Fruit fly (Drosophila melanogaster) whole organism, embryonic: Measurements from ENCODE around the gene mRpS11.

ENCODE experiments used
- Aef1 ChIP-seq: fragments of 200-800 bp; sonication (Bioruptor generic); IDR thresholded peaks from 3 replicates; pipeline ENCODE4 v1.3.6; 2022; ENCODE audit warnings: missing biosample characterization, missing genetic modification characterization
- Atf3 ChIP-seq: fragments of 200-800 bp; sonication (Bioruptor generic); optimal IDR thresholded peaks from 3 replicates; lab custom pipeline; 2016; ENCODE audit warnings: missing biosample characterization, missing genetic modification characterization
- Bdp1 ChIP-seq: fragments of 200-800 bp; sonication (Bioruptor generic); optimal IDR thresholded peaks from 3 replicates; lab custom pipeline; 2016; ENCODE audit warnings: missing biosample characterization, missing genetic modification characterization
- Bgb ChIP-seq: fragments of 200-800 bp; sonication (Bioruptor generic); IDR thresholded peaks from 2 replicates; pipeline ENCODE4 v1.3.6; 2022; ENCODE audit warnings: missing biosample characterization, missing genetic modification characterization; ENCODE audit not compliant: partially characterized antibody
- CG12155 ChIP-seq: fragments of 200-800 bp; sonication (Bioruptor generic); optimal IDR thresholded peaks from 3 replicates; lab custom pipeline; 2016; ENCODE audit warnings: missing biosample characterization, missing genetic modification characterization
- CG12219 ChIP-seq: fragments of 200-800 bp; sonication (Bioruptor generic); optimal IDR thresholded peaks from 3 replicates; lab custom pipeline; 2018; ENCODE audit warnings: missing biosample characterization, mild to moderate bottlenecking, missing genetic modification characterization
- CG12744 ChIP-seq: fragments of 200-800 bp; sonication (Bioruptor generic); optimal IDR thresholded peaks from 2 replicates; lab custom pipeline; 2016; ENCODE audit warnings: missing biosample characterization, missing genetic modification characterization
- CG14860 ChIP-seq: fragments of 200-800 bp; sonication (Bioruptor generic); IDR thresholded peaks from 3 replicates; pipeline ENCODE4 v1.3.6; 2022; ENCODE audit warnings: missing biosample characterization, missing genetic modification characterization; ENCODE audit not compliant: partially characterized antibody
- CG15269 ChIP-seq: fragments of 200-800 bp; sonication (Bioruptor generic); optimal IDR thresholded peaks from 2 replicates; lab custom pipeline; 2018; ENCODE audit warnings: missing biosample characterization, mild to moderate bottlenecking, missing genetic modification characterization, moderate library complexity
- CG18476 ChIP-seq: fragments of 200-800 bp; sonication (Bioruptor generic); optimal IDR thresholded peaks from 2 replicates; lab custom pipeline; 2016; ENCODE audit warnings: missing biosample characterization, mild to moderate bottlenecking, missing genetic modification characterization
- CG2129 ChIP-seq: fragments of 200-800 bp; sonication (Bioruptor generic); IDR thresholded peaks from 2 replicates; pipeline ENCODE4 v1.3.6; 2022; ENCODE audit warnings: missing biosample characterization, missing genetic modification characterization; ENCODE audit not compliant: partially characterized antibody
- CG4730 ChIP-seq: fragments of 200-800 bp; sonication (Bioruptor generic); IDR thresholded peaks from 2 replicates; pipeline ENCODE4 v1.3.6; 2022; ENCODE audit warnings: missing biosample characterization, missing genetic modification characterization
- CG6765 ChIP-seq: fragments of 200-800 bp; sonication (Bioruptor generic); optimal IDR thresholded peaks from 3 replicates; lab custom pipeline; 2017; ENCODE audit warnings: missing biosample characterization, mild to moderate bottlenecking, missing genetic modification characterization
- CG7372 ChIP-seq: fragments of 200-800 bp; sonication (Bioruptor generic); IDR thresholded peaks from 2 replicates; pipeline ENCODE4 v1.3.6; 2022; ENCODE audit warnings: missing biosample characterization, missing genetic modification characterization
- Doc2 ChIP-seq: fragments of 200-800 bp; sonication (Bioruptor generic); IDR thresholded peaks from 2 replicates; pipeline ENCODE4 v1.3.6; 2022; ENCODE audit warnings: missing biosample characterization, missing genetic modification characterization
- Fer1 ChIP-seq: fragments of 200-800 bp; sonication (Bioruptor generic); optimal IDR thresholded peaks from 2 replicates; lab custom pipeline; 2017; ENCODE audit warnings: missing biosample characterization, mild to moderate bottlenecking, missing genetic modification characterization
- H2.0 ChIP-seq: fragments of 200-800 bp; sonication (Bioruptor generic); IDR thresholded peaks from 2 replicates; pipeline ENCODE4 v1.3.6; 2022; ENCODE audit warnings: missing biosample characterization, missing genetic modification characterization
- Hey ChIP-seq: fragments of 200-800 bp; sonication (Bioruptor generic); optimal IDR thresholded peaks from 3 replicates; lab custom pipeline; 2018; ENCODE audit warnings: missing biosample characterization, mild to moderate bottlenecking, missing genetic modification characterization
- Hr3 ChIP-seq: fragments of 200-800 bp; sonication (Bioruptor generic); optimal IDR thresholded peaks from 3 replicates; lab custom pipeline; 2016; ENCODE audit warnings: missing biosample characterization, missing genetic modification characterization
- Nf-YC ChIP-seq: fragments of 200-800 bp; optimal IDR thresholded peaks from 3 replicates; lab custom pipeline; 2019; ENCODE audit warnings: missing biosample characterization, mild to moderate bottlenecking, missing genetic modification characterization, moderate library complexity
- Scr ChIP-seq: fragments of 200-800 bp; sonication (Bioruptor generic); IDR thresholded peaks from 2 replicates; pipeline ENCODE4 v1.3.6; 2022; ENCODE audit warnings: missing biosample characterization, missing genetic modification characterization; ENCODE audit not compliant: partially characterized antibody
- Six4 ChIP-seq: fragments of 200-800 bp; sonication (Bioruptor generic); optimal IDR thresholded peaks from 2 replicates; lab custom pipeline; 2016; ENCODE audit warnings: missing biosample characterization, missing genetic modification characterization
- bowl ChIP-seq: fragments of 200-800 bp; sonication (Bioruptor generic); IDR thresholded peaks from 2 replicates; pipeline ENCODE4 v1.3.6; 2022; ENCODE audit warnings: missing biosample characterization, missing genetic modification characterization
- bsh ChIP-seq, 2 experiments: fragments of 200-800 bp; sonication (Bioruptor generic); optimal IDR thresholded peaks; 2 replicates each; lab custom pipeline; 2017 to 2018; ENCODE audit warnings: mild to moderate bottlenecking in 2 of 2, missing biosample characterization in 2 of 2, missing genetic modification characterization in 2 of 2, moderate library complexity in 1 of 2
- cg ChIP-seq: fragments of 200-800 bp; sonication (Bioruptor generic); optimal IDR thresholded peaks from 3 replicates; lab custom pipeline; 2019; ENCODE audit warnings: missing biosample characterization, mild to moderate bottlenecking, missing genetic modification characterization, moderate library complexity
- chif ChIP-seq, 2 experiments: fragments of 200-800 bp; sonication (Bioruptor generic); optimal IDR thresholded peaks; 3 replicates each; lab custom pipeline; 2016; ENCODE audit warnings: missing biosample characterization in 2 of 2, missing genetic modification characterization in 2 of 2
- crc ChIP-seq: fragments of 200-800 bp; sonication (Bioruptor generic); optimal IDR thresholded peaks from 2 replicates; lab custom pipeline; 2016; ENCODE audit warnings: missing biosample characterization, missing genetic modification characterization
- crp ChIP-seq, 2 experiments: fragments of 200-800 bp; sonication (Bioruptor generic); optimal IDR thresholded peaks; 2 replicates in 1 of 2; 3 replicates in 1 of 2; lab custom pipeline; 2017; ENCODE audit warnings: missing biosample characterization in 2 of 2, missing genetic modification characterization in 2 of 2, mild to moderate bottlenecking in 1 of 2, moderate library complexity in 1 of 2
- dimm ChIP-seq: fragments of 200-800 bp; sonication (Bioruptor generic); IDR thresholded peaks from 2 replicates; pipeline ENCODE4 v1.3.6; 2022; ENCODE audit warnings: missing biosample characterization, missing genetic modification characterization
- dm ChIP-seq: fragments of 200-800 bp; sonication (Bioruptor generic); optimal IDR thresholded peaks from 3 replicates; lab custom pipeline; 2016; ENCODE audit warnings: missing biosample characterization, missing genetic modification characterization
- ewg ChIP-seq: fragments of 200-800 bp; sonication (Bioruptor generic); optimal IDR thresholded peaks from 3 replicates; lab custom pipeline; 2017; ENCODE audit warnings: mild to moderate bottlenecking, missing biosample characterization, missing genetic modification reagents, missing genetic modification characterization
- eyg ChIP-seq: fragments of 200-800 bp; sonication (Bioruptor generic); optimal IDR thresholded peaks from 3 replicates; lab custom pipeline; 2016; ENCODE audit warnings: missing biosample characterization, missing genetic modification characterization
- fd102C ChIP-seq: fragments of 200-800 bp; sonication (Bioruptor generic); optimal IDR thresholded peaks from 2 replicates; lab custom pipeline; 2018; ENCODE audit warnings: missing biosample characterization, mild to moderate bottlenecking, missing genetic modification characterization, moderate library complexity
- gsb ChIP-seq: fragments of 200-800 bp; sonication (Bioruptor generic); IDR thresholded peaks from 2 replicates; pipeline ENCODE4 v1.3.6; 2022; ENCODE audit warnings: missing biosample characterization, missing genetic modification characterization
- hkb ChIP-seq, 2 experiments: fragments of 200-800 bp in 1 of 2; fragments of >200 bp in 1 of 2; sonication (Bioruptor generic) in 1 of 2; IDR thresholded peaks in 1 of 2; optimal IDR thresholded peaks in 1 of 2; 2 replicates each; pipeline versions ENCODE4 v1.3.6 to Lab custom; 2017 to 2022; ENCODE audit warnings: missing biosample characterization in 1 of 2, missing genetic modification characterization in 1 of 2
- lilli ChIP-seq: fragments of 200-800 bp; sonication (Bioruptor generic); optimal IDR thresholded peaks from 3 replicates; lab custom pipeline; 2016; ENCODE audit warnings: missing biosample characterization, missing genetic modification characterization
- maf-S ChIP-seq: fragments of 200-800 bp; sonication (Bioruptor generic); optimal IDR thresholded peaks from 2 replicates; lab custom pipeline; 2016; ENCODE audit warnings: missing biosample characterization, missing genetic modification characterization
- nerfin-1 ChIP-seq: fragments of 200-800 bp; sonication (Bioruptor generic); optimal IDR thresholded peaks from 3 replicates; lab custom pipeline; 2019; ENCODE audit warnings: missing biosample characterization, mild to moderate bottlenecking, missing genetic modification characterization, moderate library complexity
- nmo ChIP-seq: fragments of 200-800 bp; sonication (Bioruptor generic); optimal IDR thresholded peaks from 2 replicates; lab custom pipeline; 2018; ENCODE audit warnings: missing biosample characterization, mild to moderate bottlenecking, missing genetic modification characterization, moderate library complexity
- pnt ChIP-seq: fragments of 200-800 bp; sonication (Bioruptor generic); optimal IDR thresholded peaks from 3 replicates; lab custom pipeline; 2016; ENCODE audit warnings: missing biosample characterization, missing genetic modification characterization
- schlank ChIP-seq: fragments of 200-800 bp; sonication (Bioruptor generic); optimal IDR thresholded peaks from 2 replicates; lab custom pipeline; 2018; ENCODE audit warnings: missing biosample characterization, mild to moderate bottlenecking, missing genetic modification characterization
- so ChIP-seq: fragments of 200-800 bp; sonication (Bioruptor generic); IDR thresholded peaks from 3 replicates; pipeline ENCODE4 v1.3.6; 2022; ENCODE audit warnings: missing biosample characterization, missing genetic modification characterization
- sr ChIP-seq: fragments of 200-800 bp; sonication (Bioruptor generic); IDR thresholded peaks from 3 replicates; pipeline ENCODE4 v1.3.6; 2022; ENCODE audit warnings: missing biosample characterization, missing genetic modification characterization
- ssp ChIP-seq: fragments of 200-800 bp; sonication (Bioruptor generic); IDR thresholded peaks from 2 replicates; pipeline ENCODE4 v1.3.6; 2022; ENCODE audit warnings: missing biosample characterization, missing genetic modification characterization

The mRpS11 gene

DNA sequence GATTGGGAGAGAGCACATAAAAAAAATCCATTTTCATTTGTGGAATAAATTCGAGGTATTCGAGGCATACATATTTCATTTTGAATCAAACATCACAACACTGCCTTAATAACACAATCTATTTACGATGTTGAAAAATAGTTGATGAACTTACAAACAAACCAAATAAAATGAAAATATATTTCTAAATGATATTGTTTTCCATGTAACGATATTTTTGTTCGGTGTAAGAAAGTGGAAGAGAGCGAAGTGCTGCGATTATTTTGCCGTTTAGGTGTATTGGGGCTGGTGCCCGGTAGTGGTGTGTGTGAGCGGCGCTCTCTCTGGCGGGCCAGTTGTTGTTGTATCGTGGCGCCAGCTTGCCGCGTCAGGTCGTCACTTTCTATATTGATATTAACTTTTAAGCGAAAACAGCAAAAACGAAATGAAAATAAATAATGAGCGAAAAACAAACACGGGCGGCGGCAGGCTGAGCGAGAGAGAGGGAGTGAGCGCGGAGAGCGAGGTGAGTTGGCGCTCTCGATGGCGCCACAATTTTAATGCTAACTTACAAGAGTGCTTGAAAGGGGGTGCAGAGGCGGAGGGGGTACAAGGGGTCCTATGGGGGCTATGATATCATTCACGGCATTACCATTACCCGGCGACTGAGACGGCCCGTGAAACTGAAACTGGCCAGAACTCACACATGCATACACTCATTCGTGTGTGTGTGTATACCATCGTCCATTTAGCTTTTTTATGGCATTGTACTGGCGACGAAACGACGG, 7.3 kb upstream of the mRpS11 start (continued):
- TF ChIP-seq CG7372 (GFP tag; lab: Robert Waterston, UW) (peak; percentile 83), Fer1 (GFP tag; lab: Kevin White, UChicago) (peak; percentile 93), bowl (peak; percentile 62; the same call in 1 of the 2 replicates), gsb (GFP tag; lab: Robert Waterston, UW) (peak; percentile 73), CG12744 (GFP tag; lab: Kevin White, UChicago) (peak; percentile 89), CG18476 (GFP tag; lab: Kevin White, UChicago) (peak; percentile 89), H2.0 (peak; percentile 77), lilli (GFP tag; lab: Kevin White, UChicago) (peak; percentile 97), sr (GFP tag; lab: Robert Waterston, UW) (peak; percentile 45; the same call in 2 of the 3 replicates), dimm (GFP tag; lab: Robert Waterston, UW) (peak; percentile 41; the same call in 1 of the 2 replicates), CG4730 (GFP tag; lab: Robert Waterston, UW) (peak; percentile 78), CG2129 (no peak), crc (GFP tag; lab: Kevin White, UChicago) (peak; percentile 84), Bgb (GFP tag; lab: Robert Waterston, UW) (peak; percentile 56; the same call in 1 of the 2 replicates), CG14860 (no peak), Hey (peak; percentile 76), nerfin-1 (peak; percentile 89), eyg (GFP tag; lab: Kevin White, UChicago) (peak; percentile 70), maf-S (GFP tag; lab: Kevin White, UChicago) (peak; percentile 89), CG6765 (GFP tag; lab: Kevin White, UChicago) (peak; percentile 84), Nf-YC (tag; lab: Kevin White, UChicago) (peak; percentile 81), Scr (GFP tag; lab: Robert Waterston, UW) (0 out of 2 replicates have a peak, but pooled peaks have one; percentile 9), fd102C (no peak), CG12219 (GFP tag; lab: Kevin White, UChicago) (peak; percentile 92), Doc2 (peak; percentile 60; the same call in 1 of the 2 replicates), chif (GFP tag; optimal IDR thresholded peaks at IDR 0.05; lab: Kevin White, UChicago) (peak; percentile 92), schlank (peak; percentile 81), Hr3 (peak; percentile 95), bsh (GFP tag; optimal IDR thresholded peaks at IDR 0.05; lab: Kevin White, UChicago) (peak; percentile 81 to 96), CG12155 (GFP tag; lab: Kevin White, UChicago) (peak; percentile 91), cg (GFP tag; lab: Kevin White, UChicago) (peak; percentile 87), dm (peak; percentile 78), hkb (optimal IDR thresholded peaks at IDR 0.05; lab: Kevin White, UChicago) (no peak), hkb (GFP tag; IDR thresholded peaks at IDR 0.05; lab: Robert Waterston, UW) (peak; percentile 91), Six4 (GFP tag; lab: Kevin White, UChicago) (peak; percentile 84), nmo (GFP tag; lab: Kevin White, UChicago) (peak; percentile 95), so (GFP tag; lab: Robert Waterston, UW) (peak; percentile 90), CG15269 (tag; lab: Kevin White, UChicago) (peak; percentile 94), crp (GFP tag; optimal IDR thresholded peaks at IDR 0.05; lab: Kevin White, UChicago) (peak in 1 of 2 experiments; percentile 54), ewg (GFP tag; lab: Kevin White, UChicago) (peak; percentile 85), Aef1 (GFP tag; lab: Robert Waterston, UW) (peak; percentile 80), Bdp1 (peak; percentile 79), Atf3 (peak; percentile 83), pnt (GFP tag; lab: Kevin White, UChicago) (peak; percentile 79), ssp (GFP tag; lab: Robert Waterston, UW) (peak; percentile 79)
